Worm (Caenorhabditis elegans) whole organism, L2 larva: Measurements from ENCODE around the gene rer-1.

Experiments
- ZK546.5 ChIP-seq: sonication (generic microtip); optimal IDR thresholded peaks from 2 replicates; lab custom pipeline; 2017; ENCODE audit warnings: missing biosample characterization, missing genetic modification characterization
- alr-1 ChIP-seq: fragments of 150-350 bp; optimal IDR thresholded peaks from 2 replicates; lab custom pipeline; 2014; ENCODE audit warnings: missing biosample characterization, missing genetic modification characterization
- ama-1 ChIP-seq: fragments of 150-350 bp; optimal IDR thresholded peaks from 2 replicates; lab custom pipeline; 2018; ENCODE audit warnings: inconsistent platforms
- fos-1 ChIP-seq: fragments of 150-350 bp; optimal IDR thresholded peaks from 2 replicates; lab custom pipeline; 2014; ENCODE audit warnings: missing biosample characterization, missing genetic modification characterization
- lin-11 ChIP-seq: fragments of 150-350 bp; sonication (generic microtip); optimal IDR thresholded peaks from 2 replicates; lab custom pipeline; 2014; ENCODE audit warnings: missing biosample characterization, missing genetic modification characterization, inconsistent platforms, mixed read lengths
- lsy-2 ChIP-seq, 2 experiments: fragments of 150-350 bp in 1 of 2; sonication (generic microtip) in 1 of 2; optimal IDR thresholded peaks; 2 replicates each; lab custom pipeline; 2014 to 2017; ENCODE audit warnings: missing biosample characterization in 2 of 2, missing genetic modification characterization in 2 of 2
- nhr-10 ChIP-seq: sonication (generic microtip); optimal IDR thresholded peaks from 2 replicates; lab custom pipeline; 2017; ENCODE audit warnings: missing biosample characterization, missing genetic modification characterization
- snpc-4 ChIP-seq: fragments of 150-350 bp; optimal IDR thresholded peaks from 2 replicates; lab custom pipeline; 2014; ENCODE audit warnings: missing biosample characterization, missing genetic modification characterization
- unc-62 ChIP-seq: fragments of 150-350 bp; optimal IDR thresholded peaks from 2 replicates; lab custom pipeline; 2014; ENCODE audit warnings: missing biosample characterization, missing genetic modification reagents, missing genetic modification characterization
- ztf-11 ChIP-seq: sonication (generic microtip); optimal IDR thresholded peaks from 2 replicates; lab custom pipeline; 2017; ENCODE audit warnings: missing biosample characterization, missing genetic modification characterization

DNA sequence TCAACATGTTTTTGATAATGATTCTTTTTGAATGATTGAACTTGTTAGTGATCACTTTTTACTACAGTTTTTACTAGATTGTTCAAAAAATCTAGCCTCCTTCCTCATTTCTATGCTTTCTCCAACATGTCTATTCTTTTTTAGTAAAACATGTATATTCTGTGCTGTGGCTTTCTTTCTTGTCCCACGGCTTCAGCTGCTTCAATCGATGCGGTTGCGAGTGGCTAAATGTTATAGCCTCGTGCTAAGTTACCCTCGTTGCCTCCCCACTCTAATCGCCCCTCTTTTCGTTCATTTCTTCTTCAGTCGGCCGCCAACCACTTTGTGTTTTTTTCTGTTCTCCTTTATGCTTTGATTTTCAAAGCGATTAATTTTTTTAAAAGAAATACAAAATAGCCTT, 25.3 kb upstream of the rer-1 start:
- TF ChIP-seq unc-62 (GFP tag; lab: Kevin White, UChicago): no peak
- no peak for TF ChIP-seq ama-1 (lab: Kevin White, UChicago)
- TF ChIP-seq lsy-2 (tag; optimal IDR thresholded peaks at IDR 0.05; lab: Kevin White, UChicago): peak in 1 of 2 experiments; percentile 46
- no peak for TF ChIP-seq nhr-10
- no peak for TF ChIP-seq alr-1 (tag; lab: Kevin White, UChicago)
- TF ChIP-seq lin-11 (tag; lab: Kevin White, UChicago): no peak
- TF ChIP-seq ZK546.5 (tag; lab: Kevin White, UChicago): no peak
- TF ChIP-seq snpc-4: peak; percentile 8
- TF ChIP-seq ztf-11: no peak
- TF ChIP-seq fos-1 (tag; lab: Kevin White, UChicago): no peak
